Worm (Caenorhabditis elegans) whole organism, L4 larva: ENCODE measurements around the gene F22E12.3.

Experiments used
- aha-1 ChIP-seq: fragments of 150-350 bp; peaks from one replicate; lab custom pipeline; 2014; ENCODE audit warnings: missing biosample characterization, missing genetic modification characterization
- cey-2 ChIP-seq: sonication (generic microtip); optimal IDR thresholded peaks from 3 replicates; lab custom pipeline; 2017; ENCODE audit warnings: missing genetic modification characterization, mild to moderate bottlenecking, missing compliant biosample characterization, antibody characterized with exemption, borderline replicate concordance; ENCODE audit not compliant: insufficient read depth
- dmd-6 ChIP-seq: fragments of 200-800 bp; sonication (Bioruptor generic); IDR thresholded peaks from 2 replicates; pipeline ENCODE4 v1.3.6; 2022; ENCODE audit warnings: missing genetic modification reagents, missing genetic modification characterization, missing compliant biosample characterization
- dpl-1 ChIP-seq: fragments of 150-350 bp; optimal IDR thresholded peaks from 2 replicates; lab custom pipeline; 2014; ENCODE audit warnings: missing biosample characterization, missing genetic modification reagents, missing genetic modification characterization
- hlh-11 ChIP-seq: fragments of 200-800 bp; sonication (Bioruptor generic); optimal IDR thresholded peaks from 2 replicates; lab custom pipeline; 2018; ENCODE audit warnings: mild to moderate bottlenecking, missing genetic modification characterization, missing compliant biosample characterization
- lin-13 ChIP-seq: fragments of 150-350 bp; optimal IDR thresholded peaks from 2 replicates; lab custom pipeline; 2014; ENCODE audit warnings: missing biosample characterization, missing genetic modification reagents, missing genetic modification characterization
- lsy-2 ChIP-seq, 2 experiments: fragments of 150-350 bp in 1 of 2; sonication (generic microtip) in 1 of 2; optimal IDR thresholded peaks; 2 replicates each; lab custom pipeline; 2014 to 2017; ENCODE audit warnings: missing biosample characterization in 2 of 2, missing genetic modification characterization in 2 of 2
- ztf-11 ChIP-seq: fragments of 150-350 bp; optimal IDR thresholded peaks from 2 replicates; lab custom pipeline; 2014; ENCODE audit warnings: missing biosample characterization, missing genetic modification characterization

DNA sequence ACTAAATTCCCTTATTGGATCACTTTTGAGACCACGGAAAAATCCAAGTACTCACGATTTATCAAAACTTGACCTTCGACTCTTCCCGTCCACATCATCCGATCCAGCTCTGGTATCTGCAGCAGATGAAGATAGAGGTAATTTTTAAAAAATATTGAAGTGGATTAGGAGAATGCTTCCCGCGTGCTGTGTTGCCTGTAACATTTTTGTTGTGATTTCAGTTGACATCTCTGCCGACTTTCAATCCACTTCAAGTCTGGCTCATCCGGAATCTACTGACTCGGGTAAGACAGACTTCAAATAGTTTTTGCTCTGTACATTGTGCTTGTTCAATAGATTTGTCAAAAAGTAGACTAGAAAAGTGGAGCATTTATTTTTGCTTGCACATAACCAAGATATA, 12.2 kb upstream of the F22E12.3 start:
- TF ChIP-seq hlh-11 (tag; lab: Kevin White, UChicago) (no peak), dpl-1 (GFP tag; lab: Kevin White, UChicago) (no peak), lsy-2 (tag; optimal IDR thresholded peaks at IDR 0.05; lab: Kevin White, UChicago) (no peak), cey-2 (tag; lab: Kevin White, UChicago) (no peak), lin-13 (GFP tag; lab: Kevin White, UChicago) (no peak), ztf-11 (tag; lab: Kevin White, UChicago) (no peak), dmd-6 (GFP tag; lab: Robert Waterston, UW) (no peak), aha-1 (tag; lab: Kevin White, UChicago) (peak; percentile 96)
